Fruit fly (Drosophila melanogaster): ENCODE measurements around the gene bru3.

Gene bru3

dm6 chr3L:13494363-13495015 lies 308.7 kb downstream of the bru3 start (continued):
- TF ChIP-seq CG6791 (GFP tag; IDR thresholded peaks at IDR 0.05; ENCODE audit: partially characterized antibody), result 0 out of 3 replicates have a peak, but pooled peaks have one; percentile 38

- TF ChIP-seq CG2712 (tag; optimal IDR thresholded peaks at IDR 0.05) (no peak), Eip74EF (GFP tag; optimal IDR thresholded peaks at IDR 0.05) (peak in 1 of 2 experiments; percentile 25), CG12769 (tag; optimal IDR thresholded peaks at IDR 0.05) (peak; percentile 73), CG12155 (GFP tag; optimal IDR thresholded peaks at IDR 0.05) (no peak), chinmo (GFP tag; IDR thresholded peaks at IDR 0.05; ENCODE audit: partially characterized antibody) (peak; percentile 73; the same call in 1 of the 4 replicates), vvl (GFP tag; IDR thresholded peaks at IDR 0.05) (0 out of 2 replicates have a peak, but pooled peaks have one; percentile 60), Gug (GFP tag; IDR thresholded peaks at IDR 0.05) (no peak), grn (GFP tag; optimal IDR thresholded peaks at IDR 0.05) (peak; percentile 76), CG2889 (GFP tag; IDR thresholded peaks at IDR 0.05) (no peak), CG13296 (GFP tag; optimal IDR thresholded peaks at IDR 0.05) (no peak), sd (tag; optimal IDR thresholded peaks at IDR 0.05) (peak; percentile 46), Sry-β (GFP tag; optimal IDR thresholded peaks at IDR 0.05) (no peak), sens (GFP tag) (peak; percentile 0), bsh (GFP tag; optimal IDR thresholded peaks at IDR 0.05) (no peak), abd-A (tag; optimal IDR thresholded peaks at IDR 0.05) (peak; percentile 93), CG3065 (GFP tag; optimal IDR thresholded peaks at IDR 0.05) (no peak), CG2202 (tag; optimal IDR thresholded peaks at IDR 0.05) (no peak), tap (tag; optimal IDR thresholded peaks at IDR 0.05) (no peak), CG4360 (GFP tag; IDR thresholded peaks at IDR 0.05) (peak; percentile 61), CG13894 (tag; optimal IDR thresholded peaks at IDR 0.05) (peak; percentile 82), CG8924 (tag; optimal IDR thresholded peaks at IDR 0.05) (no peak), CG2678 (tag; optimal IDR thresholded peaks at IDR 0.05) (no peak), CG10543 (GFP tag; optimal IDR thresholded peaks at IDR 0.05) (peak; percentile 3)
Observed at dm6 chr3L:13490689-13491348, 312.4 kb downstream of the bru3 start.

dm6 chr3L:13489193-13489752 lies 313.9 kb downstream of the bru3 start:
- TF ChIP-seq HLH3B (GFP tag; IDR thresholded peaks at IDR 0.05) (no peak), lab (GFP tag; optimal IDR thresholded peaks at IDR 0.05) (peak; percentile 12), gsb (GFP tag; IDR thresholded peaks at IDR 0.05) (no peak), Sox102F (GFP tag; optimal IDR thresholded peaks at IDR 0.05) (no peak), CG6791 (GFP tag; IDR thresholded peaks at IDR 0.05; ENCODE audit: partially characterized antibody) (no peak), sr (GFP tag; IDR thresholded peaks at IDR 0.05) (no peak), Hr39 (optimal IDR thresholded peaks at IDR 0.05) (no peak), luna (GFP tag; optimal IDR thresholded peaks at IDR 0.05) (no peak), CG1529 (GFP tag; optimal IDR thresholded peaks at IDR 0.05) (no peak), Fer1 (GFP tag; optimal IDR thresholded peaks at IDR 0.05) (no peak), E2f1 (GFP tag; IDR thresholded peaks at IDR 0.05) (no peak), CG30020 (tag; optimal IDR thresholded peaks at IDR 0.05) (no peak), ap (GFP tag; IDR thresholded peaks at IDR 0.05) (no peak), CG3847 (GFP tag; IDR thresholded peaks at IDR 0.05) (no peak), CG10979 (tag; optimal IDR thresholded peaks at IDR 0.05) (no peak), br (optimal IDR thresholded peaks at IDR 0.05) (no peak), Sry-δ (GFP tag; optimal IDR thresholded peaks at IDR 0.05) (no peak), CG4282 (GFP tag; optimal IDR thresholded peaks at IDR 0.05) (no peak), bcd (GFP tag; optimal IDR thresholded peaks at IDR 0.05) (no peak), Trl (optimal IDR thresholded peaks at IDR 0.05) (no peak), Trl (GFP tag; optimal IDR thresholded peaks at IDR 0.05) (no peak), Sox100B (GFP tag; optimal IDR thresholded peaks at IDR 0.05) (no peak), Xbp1 (GFP tag; optimal IDR thresholded peaks at IDR 0.05) (no peak), CG17802 (tag; optimal IDR thresholded peaks at IDR 0.05) (no peak), tgo (GFP tag; IDR thresholded peaks at IDR 0.05) (no peak)

All from whole organism, embryonic.